Worm (Caenorhabditis elegans) whole organism, dauer: ENCODE measurements around the gene gcs-1.

Experiments
- unc-62 ChIP-seq: sonication (generic microtip); optimal IDR thresholded peaks from 2 replicates; lab custom pipeline; 2017; ENCODE audit warnings: missing biosample characterization, missing genetic modification reagents, missing genetic modification characterization

The gcs-1 gene

DNA sequence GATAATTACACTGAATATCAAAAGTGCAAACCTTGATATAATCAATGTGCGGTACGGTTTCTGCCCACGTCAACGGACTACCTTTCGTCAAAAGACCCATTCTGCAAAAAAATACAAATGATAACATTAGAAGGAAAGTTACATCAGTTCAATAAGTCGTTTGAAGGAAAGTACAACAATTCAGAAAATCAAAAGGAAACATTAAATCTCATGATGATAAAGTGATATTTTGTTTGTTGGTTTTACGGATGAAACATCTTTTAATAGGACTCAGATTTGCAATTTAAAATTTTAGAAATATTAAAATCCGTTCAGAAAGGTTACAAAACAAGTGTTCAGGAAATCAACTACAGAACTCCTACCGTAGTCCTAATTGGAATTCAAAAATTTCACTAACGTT lies at the start of gene gcs-1:
gcs-1 (minus strand) TSS at position 101 of the 400 bp plus-strand sequence.
- no peak for TF ChIP-seq unc-62 (GFP tag; lab: Kevin White, UChicago)

DNA sequence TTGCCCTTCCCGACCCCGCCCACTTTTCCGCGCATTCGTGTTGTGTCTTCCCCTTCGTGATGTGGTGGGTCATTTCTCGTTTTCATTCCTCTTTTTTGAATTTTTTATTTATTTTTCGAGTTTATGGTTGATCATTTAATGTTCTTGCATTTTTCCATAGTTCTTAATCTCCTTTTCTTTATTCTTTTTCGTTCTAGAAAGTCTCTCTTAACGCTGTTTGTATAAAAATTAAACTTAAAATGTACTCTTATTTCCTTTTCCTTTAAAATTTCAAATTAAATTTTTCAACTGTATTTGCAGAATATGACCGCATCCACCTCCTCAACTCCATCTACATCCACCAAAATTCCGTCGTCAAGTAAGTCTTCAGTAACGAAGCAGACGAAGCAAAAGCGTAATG lies 48.2 kb upstream of the gcs-1 start, which contains the start of gene hlh-3:
hlh-3 (plus strand) TSS at position 301 of the 400 bp plus-strand sequence.
- TF ChIP-seq unc-62 (GFP tag; lab: Kevin White, UChicago) = no peak

DNA sequence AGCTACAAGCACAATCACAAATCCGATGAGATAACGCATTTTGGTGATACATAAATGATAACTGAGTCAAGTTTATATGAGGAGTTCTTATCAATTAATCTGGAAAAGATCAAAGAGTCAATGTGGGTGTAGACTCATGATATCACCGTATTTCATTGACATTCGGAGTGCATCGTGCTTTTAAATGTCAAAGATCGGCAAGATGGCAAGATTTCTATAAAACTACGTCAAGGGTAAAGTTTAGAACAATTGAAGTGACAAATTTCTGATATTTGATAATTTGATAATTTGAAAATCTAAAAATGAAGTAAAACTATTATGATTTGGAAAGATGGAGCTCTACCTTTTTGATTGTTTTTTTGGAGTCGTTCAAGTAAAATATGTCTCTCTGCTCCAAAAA lies 45.0 kb upstream of the gcs-1 start, which contains the start of gene sysm-1:
sysm-1 (minus strand) TSS at position 101 of the 400 bp plus-strand sequence.
- no peak for TF ChIP-seq unc-62 (GFP tag; lab: Kevin White, UChicago)

DNA sequence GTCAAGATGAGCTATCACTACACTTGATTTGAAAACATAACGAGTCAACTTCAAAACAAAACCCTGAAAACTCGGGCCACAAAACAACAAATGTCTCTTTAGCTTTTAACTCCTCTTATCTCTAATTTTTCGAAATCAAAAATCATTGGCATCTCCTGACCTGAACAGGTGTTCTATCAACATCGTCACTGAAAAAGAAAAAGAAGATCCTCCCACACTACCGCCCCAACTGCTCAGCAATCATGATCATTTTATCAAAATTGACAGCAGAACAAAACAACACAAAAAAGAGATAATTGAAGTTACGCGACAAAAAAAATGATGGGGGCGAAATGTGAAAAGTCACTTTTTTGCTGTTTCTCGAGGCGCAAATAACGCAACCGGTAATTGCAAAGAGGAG lies 40.2 kb upstream of the gcs-1 start:
- no peak for TF ChIP-seq unc-62 (GFP tag; lab: Kevin White, UChicago)

DNA sequence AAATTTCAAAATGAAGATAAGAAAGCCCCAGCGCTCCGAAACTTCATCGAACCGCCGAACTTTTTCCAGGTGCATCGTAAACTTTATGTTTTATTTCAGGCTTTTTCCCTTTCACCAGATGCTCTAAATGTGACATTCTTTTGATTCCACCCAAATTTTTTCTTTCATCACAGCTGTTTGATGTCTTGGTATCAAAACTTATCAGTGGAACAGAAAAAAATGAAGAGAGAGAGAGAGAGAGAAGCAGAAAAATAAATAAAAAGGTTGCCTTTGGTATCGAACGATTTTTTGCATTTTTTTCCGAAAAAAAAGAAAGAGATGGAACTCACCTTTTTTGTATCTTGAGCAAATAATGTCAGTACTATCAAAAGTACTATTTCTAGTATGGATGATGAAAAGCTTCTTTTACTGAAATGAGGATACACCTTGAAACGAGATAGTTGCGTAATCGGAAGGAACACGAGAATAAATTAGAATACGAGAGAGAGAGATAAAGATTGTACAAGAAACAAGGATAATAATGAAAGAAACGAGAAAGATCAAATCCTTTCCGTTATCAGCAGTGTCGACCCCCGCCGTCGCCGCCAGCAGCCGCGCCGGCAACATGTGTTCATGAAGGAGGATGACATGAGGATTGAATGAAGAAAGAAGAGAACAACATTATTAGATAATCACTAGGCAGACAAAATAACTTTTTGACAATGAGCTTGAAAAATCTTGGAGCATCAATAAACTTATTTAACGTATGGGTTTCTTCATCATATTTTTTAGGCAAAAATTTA lies 38.2 kb upstream of the gcs-1 start:
- TF ChIP-seq unc-62 (GFP tag; lab: Kevin White, UChicago) = no peak

DNA sequence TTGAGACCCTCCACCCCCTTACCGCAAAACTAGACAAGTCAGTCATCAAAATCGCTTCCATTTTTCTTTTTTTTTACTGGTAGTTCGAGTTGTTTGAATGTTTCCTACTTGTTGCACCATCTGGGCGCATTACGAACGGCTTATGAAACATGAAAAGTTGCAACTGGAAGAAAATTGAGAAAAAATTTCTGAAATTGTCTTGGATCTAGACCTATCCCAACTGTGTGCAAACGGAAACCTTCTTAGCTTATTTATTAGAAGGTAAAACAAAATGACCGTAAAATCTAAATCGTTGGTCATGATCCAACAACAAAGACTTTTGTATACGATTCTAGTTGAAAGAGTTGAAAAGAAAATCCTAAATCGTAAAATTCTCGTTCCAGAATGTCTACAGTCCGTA lies 36.4 kb upstream of the gcs-1 start:
- TF ChIP-seq unc-62 (GFP tag; lab: Kevin White, UChicago) = no peak

DNA sequence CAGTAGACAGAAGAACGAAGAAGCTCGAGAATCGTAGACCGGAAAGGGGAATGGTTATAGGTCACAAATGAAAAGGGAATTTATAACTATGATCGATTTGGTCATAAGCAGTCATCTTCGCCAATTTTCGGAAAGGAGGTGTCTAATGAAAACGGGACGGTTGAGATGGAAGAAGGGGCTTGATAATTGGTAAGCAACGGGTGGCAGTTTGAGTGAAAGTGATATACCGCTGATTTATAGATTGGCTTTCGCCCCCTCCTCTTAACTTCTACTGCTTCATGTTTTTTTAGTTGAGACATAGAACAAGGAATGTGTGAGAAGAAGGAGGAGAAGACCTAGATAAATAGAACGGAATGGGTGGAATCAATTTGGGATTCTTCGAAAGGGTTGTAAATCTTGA lies 34.7 kb upstream of the gcs-1 start:
- no peak for TF ChIP-seq unc-62 (GFP tag; lab: Kevin White, UChicago)

DNA sequence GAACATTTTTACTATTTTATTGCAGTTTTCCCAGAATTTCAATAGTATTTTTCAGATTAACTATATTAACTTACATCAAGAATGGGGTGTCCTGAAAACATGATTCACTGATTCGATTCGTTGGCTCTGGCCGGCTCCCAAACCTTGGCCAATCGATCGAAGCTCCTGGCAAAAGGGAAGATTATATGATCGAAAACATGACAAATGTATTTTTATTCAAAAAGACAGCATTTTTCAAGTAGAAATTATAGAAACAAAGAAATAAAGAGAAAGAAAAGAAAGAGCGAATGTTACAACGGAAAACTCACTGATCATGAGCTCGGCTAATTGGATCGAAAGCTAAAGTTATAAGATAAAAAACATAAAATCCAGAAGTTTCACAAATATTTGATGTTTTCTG lies 32.6 kb upstream of the gcs-1 start, which contains the start of gene T24B8.4:
T24B8.4 (minus strand) TSS at position 101 of the 400 bp plus-strand sequence.
- TF ChIP-seq unc-62 (GFP tag; lab: Kevin White, UChicago) = no peak

DNA sequence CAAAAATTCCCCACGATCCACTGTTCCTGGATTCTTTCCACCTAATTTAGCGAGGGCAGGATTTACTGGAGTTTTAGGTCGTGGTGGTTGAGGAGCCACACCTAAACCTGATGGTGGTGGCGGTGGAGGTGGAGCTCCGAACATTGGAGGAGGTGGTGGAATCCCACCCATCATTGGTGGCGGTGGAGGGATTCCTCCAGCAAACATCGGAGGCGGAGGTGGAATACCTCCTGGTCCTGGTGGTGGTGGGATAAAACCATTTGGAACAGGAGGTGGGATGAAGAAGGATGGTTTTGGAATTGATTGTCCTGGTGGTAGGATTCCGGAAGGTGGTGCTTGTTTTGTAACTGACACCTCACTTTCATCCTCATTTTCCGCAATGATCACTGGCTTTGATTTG lies 31.7 kb upstream of the gcs-1 start:
- no peak for TF ChIP-seq unc-62 (GFP tag; lab: Kevin White, UChicago)

DNA sequence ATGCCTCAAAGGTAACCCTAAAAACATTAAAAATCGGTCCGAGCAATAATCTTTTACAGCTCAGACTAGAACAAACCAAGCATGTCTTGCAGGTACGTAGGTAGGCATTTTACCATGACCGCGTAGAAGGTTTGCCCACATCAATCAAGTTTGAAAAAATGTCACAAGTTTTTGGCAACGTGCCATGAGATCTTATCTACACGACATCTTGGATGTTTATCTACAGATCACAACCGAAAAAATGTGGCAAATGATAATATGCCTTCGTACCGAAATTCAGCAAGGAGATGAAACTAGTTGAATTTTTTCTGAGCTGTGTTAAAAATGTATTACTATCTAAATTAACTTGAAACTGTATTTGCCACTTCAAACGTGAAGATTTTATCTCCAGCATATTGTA lies 26.3 kb upstream of the gcs-1 start:
- no peak for TF ChIP-seq unc-62 (GFP tag; lab: Kevin White, UChicago)

DNA sequence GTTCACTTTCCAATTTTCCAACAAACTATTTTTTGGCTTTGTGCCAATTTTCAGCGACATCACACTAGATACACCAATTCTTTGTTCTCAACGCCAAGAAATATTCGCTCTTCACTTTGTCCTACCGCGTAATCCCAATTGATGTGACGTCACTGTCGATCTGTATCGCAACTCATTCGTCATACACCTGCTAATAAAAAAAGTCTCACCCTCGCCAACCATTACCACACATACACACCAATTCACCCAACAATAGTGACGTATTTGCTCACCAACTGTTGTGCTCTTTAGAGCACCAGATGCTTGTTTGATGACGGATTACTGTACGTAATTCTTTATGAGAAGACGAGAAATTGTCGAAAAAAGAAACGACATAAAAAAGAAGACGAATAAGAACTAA lies 25.2 kb upstream of the gcs-1 start:
- TF ChIP-seq unc-62 (GFP tag; lab: Kevin White, UChicago) = no peak

DNA sequence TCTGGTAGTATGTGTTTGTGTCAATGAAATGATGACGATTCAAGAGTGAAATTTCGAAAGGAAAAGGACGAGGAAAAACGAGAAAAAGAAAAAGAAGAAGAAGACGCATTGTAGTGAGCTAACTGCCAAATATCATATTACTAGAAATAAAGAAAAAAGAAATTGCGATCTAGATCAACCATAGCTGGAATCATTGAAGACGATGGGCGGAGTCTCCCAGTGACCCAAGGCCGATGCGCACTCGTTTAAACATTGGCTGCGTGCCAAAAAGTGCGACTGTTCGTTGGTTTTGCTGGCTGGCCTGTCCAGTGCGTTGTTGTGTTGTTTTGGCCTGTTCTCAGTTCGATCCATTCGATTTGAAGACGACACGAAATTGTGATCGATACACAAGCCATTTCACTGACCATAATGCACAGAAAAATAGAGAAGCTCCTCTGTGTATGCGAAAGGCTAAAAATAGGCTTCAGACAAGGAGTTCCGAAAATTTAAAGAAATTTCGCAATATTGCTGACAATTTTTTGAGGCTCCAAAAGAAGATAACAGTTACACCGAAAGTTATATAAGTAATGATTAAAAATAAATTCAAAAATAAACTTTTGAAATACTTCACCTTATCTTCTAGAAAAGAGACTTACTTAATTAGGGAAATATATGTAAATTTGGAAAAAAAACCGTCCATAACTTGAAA lies 24.3 kb upstream of the gcs-1 start:
- TF ChIP-seq unc-62 (GFP tag; lab: Kevin White, UChicago) = no peak

DNA sequence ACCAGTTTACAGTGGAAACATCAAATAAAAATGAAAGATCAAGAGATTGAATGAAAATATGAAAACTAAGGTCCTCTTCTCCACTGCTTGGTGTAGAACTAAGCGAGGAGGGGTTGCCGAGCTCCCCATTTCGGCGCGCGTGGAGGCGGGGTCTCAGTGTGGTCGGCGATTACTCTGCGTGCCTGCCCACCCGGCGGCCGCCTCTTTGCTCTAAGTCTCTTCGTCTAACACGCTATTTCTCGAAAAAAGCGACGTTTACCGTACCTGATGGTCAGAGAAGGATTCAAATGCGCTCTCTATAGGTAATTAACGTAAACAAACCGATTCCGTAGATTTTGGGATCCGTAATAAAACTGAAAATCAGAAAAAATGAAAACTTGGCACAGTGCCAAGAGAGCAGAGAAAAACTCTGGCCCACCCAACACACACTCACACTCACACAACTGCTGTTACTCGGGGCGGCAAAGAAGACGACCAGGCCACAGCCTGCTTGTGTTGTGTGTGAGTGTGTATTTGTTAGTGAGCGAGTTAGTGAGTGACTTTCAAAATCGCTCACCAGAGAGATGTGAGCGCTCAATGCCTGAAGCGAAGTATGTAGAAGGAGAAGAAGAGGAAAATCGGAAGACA lies 23.6 kb upstream of the gcs-1 start:
- no peak for TF ChIP-seq unc-62 (GFP tag; lab: Kevin White, UChicago)

DNA sequence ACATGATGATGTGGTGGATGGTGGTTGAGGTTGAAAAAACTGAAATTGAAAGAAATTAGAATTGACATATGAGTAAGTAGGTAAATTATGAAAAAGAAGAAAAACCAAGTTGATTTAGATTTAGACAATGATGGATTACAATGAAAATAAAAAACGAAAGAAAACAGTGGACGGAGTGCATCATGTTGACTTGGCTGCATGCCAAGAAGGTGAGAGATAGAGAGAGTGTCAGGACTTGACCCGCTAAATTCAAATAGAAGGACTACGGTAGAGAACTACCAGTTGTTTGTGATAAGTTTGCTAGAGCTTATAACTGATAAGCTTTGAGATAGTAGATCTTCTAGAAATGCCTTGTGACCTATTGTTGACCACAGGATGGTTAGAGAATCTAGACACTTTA lies 23.0 kb upstream of the gcs-1 start, which contains the start of gene T24B8.3:
T24B8.3 (minus strand) TSS at position 39 of the 400 bp plus-strand sequence.
- TF ChIP-seq unc-62 (GFP tag; lab: Kevin White, UChicago) = no peak

DNA sequence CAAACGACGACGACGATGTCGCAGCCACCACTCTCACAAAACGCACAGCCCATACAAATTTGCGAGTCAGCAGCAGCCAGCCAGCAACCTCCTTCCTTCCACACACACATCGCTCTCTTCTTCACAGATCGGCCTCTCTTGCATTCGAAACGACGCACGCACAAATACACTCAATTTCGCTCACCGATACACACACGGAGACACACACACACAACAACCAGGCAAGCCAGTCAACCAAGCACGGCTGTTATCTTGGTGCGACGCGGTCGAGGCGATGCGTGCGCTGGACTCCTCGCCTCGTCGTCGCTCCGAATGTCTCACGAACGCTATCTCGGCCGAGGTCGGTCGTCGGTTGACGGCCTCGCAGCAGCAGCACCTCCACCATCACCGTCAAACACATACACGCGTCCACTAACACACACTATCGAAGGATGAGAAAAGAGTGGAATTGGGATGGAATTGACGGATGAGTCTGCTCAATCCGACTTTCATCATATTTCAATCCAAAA lies 22.3 kb upstream of the gcs-1 start:
- TF ChIP-seq unc-62 (GFP tag; lab: Kevin White, UChicago) = no peak

DNA sequence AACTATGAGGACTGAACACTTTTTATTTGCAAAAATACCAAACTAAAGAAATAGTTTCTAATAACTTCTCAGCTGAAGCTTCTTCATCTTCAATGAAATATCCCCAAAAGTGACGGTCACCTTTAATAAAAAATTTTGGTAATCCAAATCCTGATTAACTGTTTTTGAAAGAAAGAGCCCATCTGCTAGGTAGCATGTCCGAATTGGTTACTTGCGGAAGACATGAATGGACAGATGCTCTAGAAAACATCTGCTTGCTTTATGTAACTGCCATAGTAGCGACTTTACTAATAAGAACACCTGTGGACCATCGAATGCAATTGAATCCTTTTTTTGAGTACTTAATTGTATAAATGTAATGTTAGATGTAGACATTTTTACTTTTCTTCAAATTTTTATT lies 20.9 kb upstream of the gcs-1 start:
- TF ChIP-seq unc-62 (GFP tag; lab: Kevin White, UChicago) = no peak
